Worm (Caenorhabditis elegans) whole organism, L3 larva: ENCODE measurements around the gene T11F8.12.

ENCODE experiments used
- ceh-82 ChIP-seq: fragments of 150-350 bp; optimal IDR thresholded peaks from 2 replicates; lab custom pipeline; 2014; ENCODE audit warnings: missing biosample characterization, missing genetic modification characterization
- elt-3 ChIP-seq, 3 experiments: fragments of 150-350 bp in 1 of 3; sonication (generic microtip) in 2 of 3; optimal IDR thresholded peaks; 2 replicates in 2 of 3; 4 replicates in 1 of 3; lab custom pipeline; 2014 to 2017; ENCODE audit warnings: missing biosample characterization in 3 of 3, missing genetic modification characterization in 3 of 3

ce11 chrIV:5530980-5531379, 48.8 kb upstream of the T11F8.12 start:
- no peak for TF ChIP-seq ceh-82 (tag; lab: Kevin White, UChicago)
- no peak for TF ChIP-seq elt-3 (tag; optimal IDR thresholded peaks at IDR 0.05; lab: Kevin White, UChicago)
